Fruit fly (Drosophila melanogaster): ENCODE data around the gene dj-1beta.
A peak's percentile ranks its signal among the peaks of the same experiment; 100 is the strongest.

dj-1beta gene

DNA sequence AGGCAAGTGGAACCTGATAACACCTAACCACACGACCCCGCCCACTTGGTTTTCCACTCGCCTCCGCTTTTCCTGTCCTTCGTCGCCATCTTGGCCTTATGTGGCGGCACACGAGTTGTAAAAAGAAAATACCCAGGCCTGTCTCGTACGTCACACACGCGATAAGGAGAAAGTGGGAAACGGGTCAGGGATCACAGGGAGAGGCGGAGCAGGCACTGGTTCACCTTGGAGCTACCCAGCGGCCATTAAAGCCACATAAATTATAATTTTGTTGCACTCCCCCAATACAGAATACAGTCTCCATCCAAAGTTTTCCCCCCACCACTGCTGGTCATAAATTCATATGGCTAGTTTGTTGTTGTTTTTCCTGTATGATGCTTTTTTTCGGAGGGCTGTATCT, 31.0 kb upstream of the dj-1beta start:
- TF ChIP-seq CG15710 (tag; optimal IDR thresholded peaks at IDR 0.05) (no peak), CG12605 (GFP tag; IDR thresholded peaks at IDR 0.05) (no peak), Snoo (tag; optimal IDR thresholded peaks at IDR 0.05) (no peak)

- TF ChIP-seq Ets98B (GFP tag; IDR thresholded peaks at IDR 0.05), result no peak
- no peak for TF ChIP-seq rn (GFP tag; IDR thresholded peaks at IDR 0.05)
- no peak for TF ChIP-seq CG13204 (GFP tag; optimal IDR thresholded peaks at IDR 0.05)
- no peak for TF ChIP-seq Snoo (tag; optimal IDR thresholded peaks at IDR 0.05)
- TF ChIP-seq CG34367 (tag; optimal IDR thresholded peaks at IDR 0.05), result no peak
- no peak for TF ChIP-seq CG17806 (tag; optimal IDR thresholded peaks at IDR 0.05)
- no peak for TF ChIP-seq CG32121 (GFP tag; IDR thresholded peaks at IDR 0.05)
- no peak for TF ChIP-seq CG4496 (GFP tag; IDR thresholded peaks at IDR 0.05)
- TF ChIP-seq EcR (GFP tag; optimal IDR thresholded peaks at IDR 0.05), result peak; percentile 41
Measured at dm6 chr3R:30779257-30779656, 27.7 kb upstream of the dj-1beta start.

DNA sequence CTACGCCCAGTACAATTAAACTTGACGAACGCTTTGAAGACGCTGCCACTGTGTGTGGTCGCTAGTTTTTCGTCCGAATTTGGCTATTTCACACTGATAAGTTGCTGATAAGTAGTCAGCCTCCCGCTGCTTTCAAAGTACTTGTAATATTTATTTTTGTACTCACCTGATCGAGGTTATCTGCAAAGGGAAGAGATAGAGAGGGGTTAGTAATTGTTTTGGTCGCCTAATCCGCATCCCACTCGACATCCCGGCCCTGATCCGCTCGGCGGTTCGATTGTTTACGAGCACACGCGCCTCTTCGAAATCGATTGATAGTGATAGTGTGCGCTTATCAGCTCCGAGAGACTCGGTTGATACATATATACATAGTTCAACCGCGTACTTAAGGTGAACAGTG, 26.5 kb upstream of the dj-1beta start:
- TF ChIP-seq rn (GFP tag; IDR thresholded peaks at IDR 0.05), result no peak
- TF ChIP-seq D1 (tag; optimal IDR thresholded peaks at IDR 0.05), result no peak

DNA sequence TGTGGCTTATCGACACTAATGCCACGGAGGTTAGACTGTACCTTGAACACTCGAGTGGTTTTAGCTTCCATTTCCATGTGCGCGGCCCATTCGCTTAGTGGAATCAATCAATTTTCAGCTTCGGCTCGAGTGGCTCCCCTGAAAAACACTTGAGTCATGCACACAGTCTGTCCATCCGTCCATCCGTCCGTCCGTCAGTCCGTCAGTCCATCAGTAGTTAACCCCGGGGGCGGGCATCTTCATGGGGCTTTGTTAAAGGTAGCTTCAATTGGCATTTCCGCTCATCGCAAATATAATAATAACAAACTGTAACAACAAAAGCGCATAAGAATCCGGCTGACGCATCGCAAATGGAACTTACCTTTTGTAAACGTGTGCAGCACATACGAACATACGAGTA, 25.8 kb upstream of the dj-1beta start:
- TF ChIP-seq Snoo (tag; optimal IDR thresholded peaks at IDR 0.05), result no peak
- no peak for TF ChIP-seq Pif1B (GFP tag; optimal IDR thresholded peaks at IDR 0.05)
- no peak for TF ChIP-seq CG15710 (tag; optimal IDR thresholded peaks at IDR 0.05)
- TF ChIP-seq CG17806 (tag; optimal IDR thresholded peaks at IDR 0.05), result no peak
- no peak for TF ChIP-seq EcR (GFP tag; optimal IDR thresholded peaks at IDR 0.05)
- no peak for TF ChIP-seq fd96Ca (GFP tag; IDR thresholded peaks at IDR 0.05)
- TF ChIP-seq CG4496 (GFP tag; IDR thresholded peaks at IDR 0.05), result no peak
- no peak for TF ChIP-seq CG32121 (GFP tag; IDR thresholded peaks at IDR 0.05)
- TF ChIP-seq D1 (tag; optimal IDR thresholded peaks at IDR 0.05), result no peak
- no peak for TF ChIP-seq CG14655 (GFP tag; optimal IDR thresholded peaks at IDR 0.05)
- no peak for TF ChIP-seq gl (tag; optimal IDR thresholded peaks at IDR 0.05)
- no peak for TF ChIP-seq Ets98B (GFP tag; IDR thresholded peaks at IDR 0.05)
- TF ChIP-seq Pif1A (GFP tag; optimal IDR thresholded peaks at IDR 0.05), result no peak
- no peak for TF ChIP-seq CG8159 (tag; optimal IDR thresholded peaks at IDR 0.05)
- TF ChIP-seq CG12605 (GFP tag; IDR thresholded peaks at IDR 0.05), result no peak
- TF ChIP-seq rn (GFP tag; IDR thresholded peaks at IDR 0.05), result no peak
- TF ChIP-seq CG10348 (GFP tag; IDR thresholded peaks at IDR 0.05), result no peak

- TF ChIP-seq fd96Ca (GFP tag; IDR thresholded peaks at IDR 0.05) (peak; percentile 97), CG13204 (GFP tag; optimal IDR thresholded peaks at IDR 0.05) (peak; percentile 89), CG10348 (GFP tag; IDR thresholded peaks at IDR 0.05) (peak; percentile 70), CG14655 (GFP tag; optimal IDR thresholded peaks at IDR 0.05) (peak; percentile 95), CG17806 (tag; optimal IDR thresholded peaks at IDR 0.05) (peak; percentile 94), Pif1B (GFP tag; optimal IDR thresholded peaks at IDR 0.05) (peak; percentile 93), CG4496 (GFP tag; IDR thresholded peaks at IDR 0.05) (peak; percentile 97), rn (GFP tag; IDR thresholded peaks at IDR 0.05) (peak; percentile 88), Ets98B (GFP tag; IDR thresholded peaks at IDR 0.05) (peak; percentile 97), Pif1A (GFP tag; optimal IDR thresholded peaks at IDR 0.05) (peak; percentile 93), CG8301 (tag; optimal IDR thresholded peaks at IDR 0.05) (peak; percentile 95), CG34367 (tag; optimal IDR thresholded peaks at IDR 0.05) (peak; percentile 94), CG12605 (GFP tag; IDR thresholded peaks at IDR 0.05) (peak; percentile 95), Snoo (tag; optimal IDR thresholded peaks at IDR 0.05) (peak; percentile 75), CG9948 (tag; optimal IDR thresholded peaks at IDR 0.05) (peak; percentile 93), CG8159 (tag; optimal IDR thresholded peaks at IDR 0.05) (peak; percentile 95), CG32121 (GFP tag; IDR thresholded peaks at IDR 0.05) (peak; percentile 96), D1 (tag; optimal IDR thresholded peaks at IDR 0.05) (peak; percentile 76), gl (tag; optimal IDR thresholded peaks at IDR 0.05) (peak; percentile 81), CG15710 (tag; optimal IDR thresholded peaks at IDR 0.05) (peak; percentile 95), EcR (GFP tag; optimal IDR thresholded peaks at IDR 0.05) (peak; percentile 89)
Measured at dm6 chr3R:30781661-30782120, 25.2 kb upstream of the dj-1beta start.

DNA sequence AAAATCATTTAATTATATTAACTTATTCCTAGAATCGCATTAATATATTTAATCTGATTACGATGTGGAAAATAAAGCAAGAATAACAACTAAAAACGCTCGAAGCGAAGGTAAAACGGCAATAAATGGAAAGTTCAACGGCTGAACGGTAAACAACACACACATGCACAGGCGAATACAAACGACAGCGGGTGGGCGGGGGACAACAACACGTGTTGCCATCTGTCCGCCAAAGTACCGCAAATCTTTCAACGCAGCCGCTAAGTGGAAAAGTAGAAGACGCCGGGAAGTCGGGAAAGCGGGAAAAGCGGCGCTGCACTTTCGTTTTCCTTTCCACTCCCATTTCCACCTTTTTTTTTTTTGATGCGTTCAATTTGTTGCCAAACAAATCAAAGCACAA, 24.4 kb upstream of the dj-1beta start:
- TF ChIP-seq fd96Ca (GFP tag; IDR thresholded peaks at IDR 0.05) (no peak), CG34367 (tag; optimal IDR thresholded peaks at IDR 0.05) (no peak), CG13204 (GFP tag; optimal IDR thresholded peaks at IDR 0.05) (peak; percentile 12), CG12605 (GFP tag; IDR thresholded peaks at IDR 0.05) (no peak), Ets98B (GFP tag; IDR thresholded peaks at IDR 0.05) (no peak), CG4496 (GFP tag; IDR thresholded peaks at IDR 0.05) (no peak), CG9948 (tag; optimal IDR thresholded peaks at IDR 0.05) (no peak), Snoo (tag; optimal IDR thresholded peaks at IDR 0.05) (no peak), CG32121 (GFP tag; IDR thresholded peaks at IDR 0.05) (no peak), rn (GFP tag; IDR thresholded peaks at IDR 0.05) (no peak), CG8159 (tag; optimal IDR thresholded peaks at IDR 0.05) (no peak), CG14655 (GFP tag; optimal IDR thresholded peaks at IDR 0.05) (no peak), D1 (tag; optimal IDR thresholded peaks at IDR 0.05) (no peak), CG10348 (GFP tag; IDR thresholded peaks at IDR 0.05) (no peak), EcR (GFP tag; optimal IDR thresholded peaks at IDR 0.05) (peak; percentile 7), CG15710 (tag; optimal IDR thresholded peaks at IDR 0.05) (no peak), Pif1A (GFP tag; optimal IDR thresholded peaks at IDR 0.05) (no peak)

DNA sequence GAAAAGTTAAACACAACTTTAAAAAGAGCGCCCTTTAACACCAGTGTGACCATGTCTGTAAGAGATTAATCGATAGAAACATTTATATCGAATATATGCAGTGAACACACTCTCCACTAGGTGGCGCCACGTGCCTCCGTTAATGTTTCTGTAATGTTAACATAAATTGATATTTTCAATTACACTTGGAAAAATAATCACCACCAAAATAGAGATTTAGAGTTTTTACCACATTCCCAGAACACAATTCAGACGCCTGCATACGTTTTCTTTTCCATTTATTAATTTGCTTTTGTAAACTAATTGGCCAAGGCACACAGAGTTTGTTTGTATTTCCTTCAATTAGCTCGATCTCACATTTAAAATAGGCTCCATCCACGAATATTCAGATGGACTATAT, 17.6 kb upstream of the dj-1beta start:
- TF ChIP-seq Snoo (tag; optimal IDR thresholded peaks at IDR 0.05) (no peak), CG34367 (tag; optimal IDR thresholded peaks at IDR 0.05) (no peak), CG15710 (tag; optimal IDR thresholded peaks at IDR 0.05) (no peak), CG32121 (GFP tag; IDR thresholded peaks at IDR 0.05) (peak; percentile 80), Pif1A (GFP tag; optimal IDR thresholded peaks at IDR 0.05) (peak; percentile 6), CG17806 (tag; optimal IDR thresholded peaks at IDR 0.05) (peak; percentile 8), rn (GFP tag; IDR thresholded peaks at IDR 0.05) (peak; percentile 79), gl (tag; optimal IDR thresholded peaks at IDR 0.05) (no peak), CG13204 (GFP tag; optimal IDR thresholded peaks at IDR 0.05) (no peak), CG8159 (tag; optimal IDR thresholded peaks at IDR 0.05) (no peak), CG9948 (tag; optimal IDR thresholded peaks at IDR 0.05) (no peak), fd96Ca (GFP tag; IDR thresholded peaks at IDR 0.05) (peak; percentile 77), CG14655 (GFP tag; optimal IDR thresholded peaks at IDR 0.05) (no peak), D1 (tag; optimal IDR thresholded peaks at IDR 0.05) (no peak), CG12605 (GFP tag; IDR thresholded peaks at IDR 0.05) (peak; percentile 75), CG10348 (GFP tag; IDR thresholded peaks at IDR 0.05) (no peak), EcR (GFP tag; optimal IDR thresholded peaks at IDR 0.05) (no peak), CG4496 (GFP tag; IDR thresholded peaks at IDR 0.05) (peak; percentile 89), CG8301 (tag; optimal IDR thresholded peaks at IDR 0.05) (no peak), Ets98B (GFP tag; IDR thresholded peaks at IDR 0.05) (peak; percentile 76), Pif1B (GFP tag; optimal IDR thresholded peaks at IDR 0.05) (peak; percentile 32)
